Worm (Caenorhabditis elegans) whole organism, early embryonic: ENCODE data around the gene C44B7.7.

Experiments used
- B0310.2 ChIP-seq: sonication (generic microtip); optimal IDR thresholded peaks from 2 replicates; lab custom pipeline; 2016; ENCODE audit warnings: mild to moderate bottlenecking, missing genetic modification characterization, missing compliant biosample characterization
- F13C5.2 ChIP-seq: sonication (generic microtip); optimal IDR thresholded peaks from 2 replicates; lab custom pipeline; 2017; ENCODE audit warnings: mild to moderate bottlenecking, missing genetic modification characterization, inconsistent platforms, missing compliant biosample characterization
- aly-1 ChIP-seq: sonication (generic microtip); optimal IDR thresholded peaks from 2 replicates; lab custom pipeline; 2016; ENCODE audit warnings: missing genetic modification characterization, missing compliant biosample characterization
- ama-1 ChIP-seq: fragments of 150-350 bp; optimal IDR thresholded peaks from 2 replicates; lab custom pipeline; 2014
- ceh-13 ChIP-seq: fragments of 200-800 bp; sonication (Bioruptor generic); optimal IDR thresholded peaks from 2 replicates; lab custom pipeline; 2018; ENCODE audit warnings: mild to moderate bottlenecking, missing genetic modification characterization, missing compliant biosample characterization
- ceh-36 ChIP-seq: sonication (generic microtip); optimal IDR thresholded peaks from 2 replicates; lab custom pipeline; 2016; ENCODE audit warnings: missing genetic modification characterization, inconsistent platforms, missing compliant biosample characterization
- ets-7 ChIP-seq: sonication (generic microtip); optimal IDR thresholded peaks from 2 replicates; lab custom pipeline; 2016; ENCODE audit warnings: missing genotype, missing genetic modification characterization, missing compliant biosample characterization
- flt-1 ChIP-seq: fragments of 200-800 bp; sonication (Bioruptor generic); IDR thresholded peaks from 2 replicates; pipeline ENCODE4 v1.3.6; 2022; ENCODE audit warnings: missing genetic modification characterization, missing compliant biosample characterization
- hmbx-1 ChIP-seq: sonication (generic microtip); optimal IDR thresholded peaks from 2 replicates; lab custom pipeline; 2016; ENCODE audit warnings: mild to moderate bottlenecking, missing genetic modification characterization, missing compliant biosample characterization
- hmg-4 ChIP-seq: fragments of 200-800 bp; sonication (Bioruptor generic); optimal IDR thresholded peaks from 2 replicates; lab custom pipeline; 2018; ENCODE audit warnings: mild to moderate bottlenecking, missing genetic modification characterization, missing compliant biosample characterization
- hnd-1 ChIP-seq: sonication (generic microtip); optimal IDR thresholded peaks from 2 replicates; lab custom pipeline; 2016; ENCODE audit warnings: missing genetic modification characterization, missing compliant biosample characterization
- pes-1 ChIP-seq: fragments of 200-800 bp; sonication (Bioruptor generic); IDR thresholded peaks from 2 replicates; pipeline ENCODE4 v1.3.6; 2022; ENCODE audit warnings: missing genetic modification reagents, missing genetic modification characterization, missing compliant biosample characterization
- scrt-1 ChIP-seq: fragments of 200-800 bp; sonication (Bioruptor generic); IDR thresholded peaks from 2 replicates; pipeline ENCODE4 v1.3.6; 2022; ENCODE audit warnings: missing genetic modification characterization, missing compliant biosample characterization
- sea-1 ChIP-seq: fragments of 200-800 bp; sonication (Bioruptor generic); conservative IDR thresholded peaks from 2 replicates; pipeline ENCODE4 v1.3.6; 2022; ENCODE audit warnings: missing genetic modification characterization, missing compliant biosample characterization
- tbx-11 ChIP-seq: fragments of 200-800 bp; sonication (Bioruptor generic); IDR thresholded peaks from 2 replicates; pipeline ENCODE4 v1.3.6; 2022; ENCODE audit warnings: missing genetic modification characterization, missing compliant biosample characterization
- tbx-37 ChIP-seq: fragments of 200-800 bp; sonication (Bioruptor generic); conservative IDR thresholded peaks from 2 replicates; pipeline ENCODE4 v1.3.6; 2022; ENCODE audit warnings: missing genetic modification reagents, missing genetic modification characterization, missing compliant biosample characterization
- tra-4 ChIP-seq: sonication (generic microtip); optimal IDR thresholded peaks from 2 replicates; lab custom pipeline; 2017; ENCODE audit warnings: missing genetic modification characterization, missing compliant biosample characterization

C44B7.7 gene

ce11 chrII:6883716-6884115, 3.7 kb upstream of the C44B7.7 start, which contains the start of gene pmp-1:
TSS of gene pmp-1 (minus strand) at chrII:6883754.
- no peak for TF ChIP-seq flt-1 (GFP tag; lab: Robert Waterston, UW)
- TF ChIP-seq F13C5.2 (tag; lab: Kevin White, UChicago) = no peak
- no peak for TF ChIP-seq ceh-13 (GFP tag; lab: Kevin White, UChicago)
- TF ChIP-seq aly-1 (tag; lab: Kevin White, UChicago) = no peak
- no peak for TF ChIP-seq sea-1 (GFP tag; lab: Robert Waterston, UW)
- TF ChIP-seq tbx-37 (GFP tag; lab: Robert Waterston, UW) = no peak
- no peak for TF ChIP-seq hmbx-1
- no peak for TF ChIP-seq ama-1 (lab: Kevin White, UChicago)
- TF ChIP-seq pes-1 (GFP tag; lab: Robert Waterston, UW) = no peak
- TF ChIP-seq B0310.2 (tag; lab: Kevin White, UChicago) = no peak
- no peak for TF ChIP-seq hnd-1
- TF ChIP-seq ets-7 = no peak
- TF ChIP-seq hmg-4 (GFP tag; lab: Kevin White, UChicago) = no peak
- no peak for TF ChIP-seq scrt-1
- no peak for TF ChIP-seq tra-4 (tag; lab: Kevin White, UChicago)
- TF ChIP-seq ceh-36 (tag; lab: Kevin White, UChicago) = no peak
- no peak for TF ChIP-seq tbx-11 (GFP tag; lab: Robert Waterston, UW)

DNA sequence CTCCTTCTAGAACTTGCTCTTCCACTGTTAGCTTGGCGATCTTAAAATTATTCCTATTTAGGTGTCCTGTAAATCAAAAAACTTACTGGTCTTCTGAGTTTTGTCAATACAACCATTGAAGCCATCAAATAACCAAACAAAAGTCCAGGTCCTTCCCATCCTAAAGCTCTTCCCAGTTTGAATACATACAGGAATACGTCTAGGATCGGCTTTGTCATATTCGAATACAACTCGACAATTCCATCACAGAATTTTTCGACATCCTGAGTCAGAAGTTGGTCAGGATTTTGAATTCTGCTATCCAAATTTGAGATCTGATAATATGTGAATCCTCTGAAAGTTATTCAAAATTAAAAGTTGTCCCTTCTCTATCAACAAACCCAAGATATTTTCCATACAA, 2.4 kb upstream of the C44B7.7 start:
- TF ChIP-seq sea-1 (GFP tag; lab: Robert Waterston, UW) = no peak
- TF ChIP-seq tra-4 (tag; lab: Kevin White, UChicago) = no peak
- TF ChIP-seq B0310.2 (tag; lab: Kevin White, UChicago) = no peak
- no peak for TF ChIP-seq pes-1 (GFP tag; lab: Robert Waterston, UW)
- TF ChIP-seq ceh-36 (tag; lab: Kevin White, UChicago) = no peak
- no peak for TF ChIP-seq hmg-4 (GFP tag; lab: Kevin White, UChicago)
- TF ChIP-seq hmbx-1 = no peak
- no peak for TF ChIP-seq hnd-1
- TF ChIP-seq aly-1 (tag; lab: Kevin White, UChicago) = no peak
- no peak for TF ChIP-seq flt-1 (GFP tag; lab: Robert Waterston, UW)
- TF ChIP-seq ceh-13 (GFP tag; lab: Kevin White, UChicago) = no peak

- TF ChIP-seq F13C5.2 (tag; lab: Kevin White, UChicago) (no peak), ceh-36 (tag; lab: Kevin White, UChicago) (no peak), tbx-11 (GFP tag; lab: Robert Waterston, UW) (no peak), tbx-37 (GFP tag; lab: Robert Waterston, UW) (no peak), hmbx-1 (no peak), hnd-1 (no peak), B0310.2 (tag; lab: Kevin White, UChicago) (no peak), ama-1 (lab: Kevin White, UChicago) (no peak), ceh-13 (GFP tag; lab: Kevin White, UChicago) (no peak), pes-1 (GFP tag; lab: Robert Waterston, UW) (no peak), tra-4 (tag; lab: Kevin White, UChicago) (no peak), flt-1 (GFP tag; lab: Robert Waterston, UW) (no peak), aly-1 (tag; lab: Kevin White, UChicago) (no peak), sea-1 (GFP tag; lab: Robert Waterston, UW) (no peak), hmg-4 (GFP tag; lab: Kevin White, UChicago) (no peak), ets-7 (no peak), scrt-1 (no peak)
Observed at ce11 chrII:6877881-6878280, 2.1 kb downstream of the C44B7.7 start.

DNA sequence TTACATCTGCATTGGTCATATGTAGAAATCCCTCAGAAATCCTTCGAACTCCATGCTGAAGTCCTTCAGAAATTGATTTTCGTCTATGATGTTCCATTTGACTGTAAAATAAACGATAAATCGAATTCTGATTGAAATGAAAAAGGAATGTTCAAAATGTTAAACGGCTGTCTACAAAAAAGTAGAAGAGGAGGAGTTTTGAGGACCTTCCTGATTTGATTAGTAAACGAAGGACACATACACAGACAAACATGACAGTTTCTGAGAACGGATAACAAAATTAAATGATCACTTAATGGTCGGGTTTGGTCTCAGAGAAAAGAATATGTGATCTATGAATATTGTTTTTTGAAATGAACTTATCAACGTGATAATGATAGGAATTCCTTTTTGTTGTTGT, 3.0 kb downstream of the C44B7.7 start, which contains the start of gene slc-36.5:
Gene slc-36.5 (minus strand): TSS at position 101 of the 400 bp plus-strand sequence.
- TF ChIP-seq ama-1 (lab: Kevin White, UChicago) (no peak), hmg-4 (GFP tag; lab: Kevin White, UChicago) (no peak), B0310.2 (tag; lab: Kevin White, UChicago) (no peak), ets-7 (no peak), tbx-37 (GFP tag; lab: Robert Waterston, UW) (no peak), ceh-36 (tag; lab: Kevin White, UChicago) (no peak), aly-1 (tag; lab: Kevin White, UChicago) (no peak), pes-1 (GFP tag; lab: Robert Waterston, UW) (no peak), sea-1 (GFP tag; lab: Robert Waterston, UW) (no peak), tra-4 (tag; lab: Kevin White, UChicago) (no peak), F13C5.2 (tag; lab: Kevin White, UChicago) (no peak), tbx-11 (GFP tag; lab: Robert Waterston, UW) (no peak), scrt-1 (no peak), hmbx-1 (no peak), ceh-13 (GFP tag; lab: Kevin White, UChicago) (no peak), flt-1 (GFP tag; lab: Robert Waterston, UW) (no peak), hnd-1 (no peak)

DNA sequence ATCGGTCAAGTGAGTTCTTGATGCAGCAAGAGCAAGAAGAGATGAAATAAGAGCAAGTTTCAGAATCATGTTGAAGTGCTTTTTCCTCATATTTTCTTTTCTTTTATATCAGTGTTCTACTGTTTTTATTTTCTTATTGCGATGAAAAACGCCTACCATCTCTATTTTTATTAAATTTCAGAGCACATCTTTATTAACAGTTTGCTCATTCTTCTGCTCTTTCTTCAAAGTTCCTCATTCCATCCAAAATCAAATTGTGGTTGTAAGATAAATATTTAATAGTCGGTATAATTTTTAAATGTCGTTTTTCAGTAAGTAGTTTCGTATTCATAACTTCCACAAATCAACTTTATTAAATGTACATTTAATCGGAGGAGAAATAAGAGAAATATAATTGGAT, 7.5 kb downstream of the C44B7.7 start, which contains the start of gene C44B7.5:
Gene C44B7.5 (minus strand): TSS at position 101 of the 400 bp plus-strand sequence.
- TF ChIP-seq hmg-4 (GFP tag; lab: Kevin White, UChicago) (no peak), hnd-1 (no peak), scrt-1 (no peak)

ce11 chrII:6870803-6871202, 9.2 kb downstream of the C44B7.7 start, which contains the start of gene clhm-1:
TSS of gene clhm-1 (minus strand) at chrII:6871009.
- TF ChIP-seq scrt-1 (no peak), hnd-1 (no peak), pes-1 (GFP tag; lab: Robert Waterston, UW) (no peak), aly-1 (tag; lab: Kevin White, UChicago) (no peak), flt-1 (GFP tag; lab: Robert Waterston, UW) (no peak), ama-1 (lab: Kevin White, UChicago) (no peak), tbx-37 (GFP tag; lab: Robert Waterston, UW) (no peak), ceh-13 (GFP tag; lab: Kevin White, UChicago) (no peak), sea-1 (GFP tag; lab: Robert Waterston, UW) (no peak), hmg-4 (GFP tag; lab: Kevin White, UChicago) (no peak), tbx-11 (GFP tag; lab: Robert Waterston, UW) (no peak), tra-4 (tag; lab: Kevin White, UChicago) (no peak), ets-7 (no peak), ceh-36 (tag; lab: Kevin White, UChicago) (no peak), F13C5.2 (tag; lab: Kevin White, UChicago) (no peak), hmbx-1 (no peak), B0310.2 (tag; lab: Kevin White, UChicago) (no peak)
